Fruit fly (Drosophila melanogaster): Measurements from ENCODE around the gene CG17681.

dm6 chr2L:18184648-18185243, 31.8 kb downstream of the CG17681 start, which contains the start of gene Ptp36E:
- TF ChIP-seq Myc (optimal IDR thresholded peaks at IDR 0.05) (no peak), Sin3A (optimal IDR thresholded peaks at IDR 0.05) (no peak), ttk (optimal IDR thresholded peaks at IDR 0.05) (no peak), insv (optimal IDR thresholded peaks at IDR 0.05) (no peak), h (optimal IDR thresholded peaks at IDR 0.05) (no peak), psq (optimal IDR thresholded peaks at IDR 0.05) (no peak)

Measured in Kc167 (cell line).